Fruit fly (Drosophila melanogaster) S2 (cell line): ENCODE data around the gene CG15629.

Experiments used
- CG8478 ChIP-seq: fragments of >200 bp; optimal IDR thresholded peaks from 2 replicates; lab custom pipeline; 2018
- CTCF ChIP-seq, 2 experiments: fragments of >200 bp; optimal IDR thresholded peaks; 2 replicates each; lab custom pipeline; 2018

The CG15629 gene

DNA sequence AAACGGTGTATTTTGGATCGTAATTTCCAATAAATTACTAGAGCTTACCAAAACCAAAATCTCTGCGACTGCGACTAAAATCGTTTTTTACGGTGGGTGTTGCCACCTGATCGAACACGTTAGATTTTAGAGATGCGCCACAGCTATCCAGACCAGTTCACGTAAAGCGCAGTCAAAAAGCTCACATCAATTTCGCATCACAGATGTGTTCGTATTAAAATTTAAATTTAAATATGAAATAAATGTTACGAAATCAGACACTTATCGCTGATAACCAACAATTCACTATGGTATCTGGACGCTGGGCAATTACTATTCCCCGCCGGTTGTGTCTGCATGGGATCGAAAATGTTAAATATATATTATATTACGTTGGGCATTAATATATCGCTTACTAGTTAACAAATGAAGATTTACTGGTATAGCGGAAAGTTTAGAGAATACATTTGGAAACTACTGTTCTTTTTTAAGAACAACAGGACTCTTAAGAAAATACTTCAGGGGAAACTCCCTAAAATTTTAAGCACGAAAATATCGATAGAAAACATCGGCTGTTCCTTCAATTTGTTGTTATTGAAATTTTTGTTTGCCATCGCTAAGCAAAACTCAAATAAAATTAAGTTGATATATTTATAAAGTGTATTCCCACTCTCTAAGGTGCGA lies 34.5 kb downstream of the CG15629 start, which contains the start of the genes mxt and CG11927:
TSS of gene mxt (minus strand) at position 105 of the 663 bp plus-strand sequence.
TSS of gene CG11927 (plus strand) at position 576 of the 663 bp plus-strand sequence.
- TF ChIP-seq CG8478 (lab: Kevin White, UChicago) (no peak), CTCF (optimal IDR thresholded peaks at IDR 0.05; lab: Kevin White, UChicago) (no peak)

DNA sequence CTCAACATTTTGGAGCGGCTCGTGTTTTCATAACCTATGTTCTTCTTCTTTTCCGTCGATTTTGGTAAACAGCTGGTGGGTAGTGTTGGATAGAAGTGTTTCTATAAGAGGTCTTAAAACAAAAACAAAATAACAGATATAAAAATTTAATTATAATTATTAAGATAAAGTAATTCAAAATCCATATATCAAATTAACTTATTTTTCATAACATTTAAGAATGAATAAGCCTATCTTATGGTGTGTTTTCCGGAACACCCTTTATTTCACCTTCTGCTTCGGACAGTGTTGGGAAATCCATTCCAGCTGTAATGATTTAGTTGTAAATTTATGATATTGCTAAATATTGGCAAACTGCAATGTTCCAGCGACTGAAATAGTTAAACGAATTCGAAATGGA lies 37.5 kb downstream of the CG15629 start, which contains the start of the genes mRpS2 and Mon1:
TSS of gene mRpS2 (minus strand) at position 64 of the 400 bp plus-strand sequence.
TSS of gene Mon1 (plus strand) at position 286 of the 400 bp plus-strand sequence.
- TF ChIP-seq CG8478 (lab: Kevin White, UChicago) (no peak), CTCF (optimal IDR thresholded peaks at IDR 0.05; lab: Kevin White, UChicago) (no peak)

dm6 chr2L:4852605-4853102 lies 39.8 kb downstream of the CG15629 start, which contains the start of gene smog:
Gene smog, plus strand, starts transcription at chr2L:4852864.
- TF ChIP-seq CTCF (optimal IDR thresholded peaks at IDR 0.05; lab: Kevin White, UChicago) (peak in 1 of 2 experiments; percentile 23), CG8478 (lab: Kevin White, UChicago) (no peak)

DNA sequence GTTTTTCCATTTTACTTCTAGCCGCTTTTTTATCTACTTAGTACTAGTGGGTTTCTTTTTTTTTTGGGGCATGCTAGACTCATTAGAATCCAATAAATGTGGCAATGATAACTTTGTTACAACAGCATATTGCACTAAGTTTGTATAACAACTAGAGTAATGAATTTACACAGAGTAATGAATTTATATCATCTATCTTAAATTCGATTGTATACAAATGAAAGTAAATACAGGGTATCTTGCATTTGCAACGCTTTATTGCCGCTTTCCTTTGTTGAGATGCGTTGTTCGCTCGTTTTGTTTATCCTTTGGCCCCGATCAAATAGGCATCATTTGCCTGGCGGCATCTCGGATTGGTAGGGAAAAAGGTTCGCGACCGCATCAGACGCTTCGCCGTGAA lies 42.0 kb downstream of the CG15629 start:
- TF ChIP-seq CTCF (optimal IDR thresholded peaks at IDR 0.05; lab: Kevin White, UChicago) (no peak), CG8478 (lab: Kevin White, UChicago) (no peak)

DNA sequence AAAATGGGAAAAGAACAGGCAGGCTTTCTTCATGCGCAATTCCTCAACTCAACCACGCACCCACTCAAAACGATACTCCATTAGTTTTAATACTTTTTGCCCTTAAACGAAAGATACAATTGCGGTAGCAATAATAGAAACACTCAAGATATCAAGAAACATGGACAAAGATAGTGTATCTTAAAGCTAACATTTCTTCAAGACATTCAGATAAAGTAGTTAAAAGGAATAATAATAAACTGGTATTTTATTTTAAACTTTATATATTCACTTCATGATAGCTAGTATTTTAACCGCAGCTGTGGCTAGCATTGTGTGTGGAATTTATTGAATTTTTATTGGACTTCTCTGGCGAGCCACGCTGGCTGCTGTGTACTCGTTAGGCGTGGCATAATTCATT lies 43.3 kb downstream of the CG15629 start:
- no peak for TF ChIP-seq CTCF (optimal IDR thresholded peaks at IDR 0.05; lab: Kevin White, UChicago)
- no peak for TF ChIP-seq CG8478 (lab: Kevin White, UChicago)

DNA sequence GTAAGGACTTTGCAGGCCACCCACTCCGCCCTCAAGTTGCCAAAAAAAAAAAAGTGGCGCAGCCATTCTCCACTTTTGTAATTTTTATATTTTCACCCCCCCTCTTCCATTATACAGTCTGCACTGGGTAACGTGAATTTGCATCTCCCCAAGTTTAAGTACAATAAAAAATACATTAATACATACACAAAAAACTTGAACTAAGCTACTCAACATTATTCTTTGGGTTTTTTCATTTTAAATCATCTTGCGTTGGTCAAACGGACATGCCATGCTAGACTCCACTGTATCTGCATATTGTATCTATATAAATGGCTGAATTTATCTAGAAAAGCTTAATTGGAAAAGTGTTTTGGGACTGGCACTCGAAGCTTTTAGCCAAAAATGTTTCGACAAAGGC lies 48.7 kb downstream of the CG15629 start:
- TF ChIP-seq CTCF (optimal IDR thresholded peaks at IDR 0.05; lab: Kevin White, UChicago), result no peak
- no peak for TF ChIP-seq CG8478 (lab: Kevin White, UChicago)

DNA sequence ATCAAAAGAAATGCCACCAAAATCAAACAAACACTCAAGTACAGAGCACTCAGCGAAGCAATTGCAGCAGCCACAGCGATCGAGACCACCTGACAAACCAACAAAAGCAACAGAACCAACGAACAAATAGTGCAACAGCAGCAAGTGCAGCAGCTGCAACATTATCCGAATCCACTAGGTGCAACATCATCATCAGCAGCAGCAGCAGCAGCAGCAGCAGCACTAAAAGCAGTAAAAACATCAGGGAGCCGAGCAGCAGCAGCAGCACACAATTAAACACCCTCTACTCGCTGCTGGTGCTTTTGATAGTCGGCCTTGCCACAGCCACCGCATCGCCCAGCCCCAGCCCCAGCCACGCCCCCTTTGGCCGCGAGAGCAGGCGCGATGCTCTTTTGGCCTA lies 52.6 kb downstream of the CG15629 start:
- TF ChIP-seq CTCF (optimal IDR thresholded peaks at IDR 0.05; lab: Kevin White, UChicago) (no peak), CG8478 (lab: Kevin White, UChicago) (no peak)
